Fruit fly (Drosophila melanogaster) whole organism, embryonic: ENCODE data around the gene kud.

Experiments used
- Ada2b ChIP-seq: fragments of 200-800 bp; sonication (Bioruptor generic); IDR thresholded peaks from 2 replicates; pipeline ENCODE4 v1.3.6; 2022; ENCODE audit warnings: missing biosample characterization, missing genetic modification characterization
- Bdp1 ChIP-seq: fragments of 200-800 bp; sonication (Bioruptor generic); optimal IDR thresholded peaks from 3 replicates; lab custom pipeline; 2016; ENCODE audit warnings: missing biosample characterization, missing genetic modification characterization
- CG1024 ChIP-seq: fragments of 200-800 bp; sonication (Bioruptor generic); IDR thresholded peaks from 2 replicates; pipeline ENCODE4 v1.3.6; 2022; ENCODE audit warnings: missing biosample characterization, missing genetic modification characterization
- CG10654 ChIP-seq: fragments of 200-800 bp; sonication (Bioruptor generic); optimal IDR thresholded peaks from 2 replicates; lab custom pipeline; 2016; ENCODE audit warnings: missing biosample characterization, missing genetic modification characterization
- CG11398 ChIP-seq: fragments of 200-800 bp; sonication (Bioruptor generic); optimal IDR thresholded peaks from 2 replicates; lab custom pipeline; 2016; ENCODE audit warnings: missing biosample characterization, missing genetic modification characterization
- CG11723 ChIP-seq: fragments of 200-800 bp; sonication (Bioruptor generic); optimal IDR thresholded peaks from 2 replicates; lab custom pipeline; 2017; ENCODE audit warnings: missing biosample characterization, mild to moderate bottlenecking, missing genetic modification characterization
- CG12299 ChIP-seq: fragments of 200-800 bp; sonication (Bioruptor generic); optimal IDR thresholded peaks from 2 replicates; lab custom pipeline; 2018; ENCODE audit warnings: missing biosample characterization, mild to moderate bottlenecking, missing genetic modification characterization
- CG12659 ChIP-seq: fragments of 200-800 bp; sonication (Bioruptor generic); optimal IDR thresholded peaks from 3 replicates; lab custom pipeline; 2017; ENCODE audit warnings: mild to moderate bottlenecking, missing biosample characterization, missing genetic modification reagents, missing genetic modification characterization
- CG13287 ChIP-seq: fragments of 200-800 bp; sonication (Bioruptor generic); IDR thresholded peaks from 2 replicates; pipeline ENCODE4 v1.3.6; 2022; ENCODE audit warnings: missing biosample characterization, missing genetic modification characterization; ENCODE audit not compliant: partially characterized antibody
- CG14014 ChIP-seq: fragments of 200-800 bp; sonication (Bioruptor generic); IDR thresholded peaks from 2 replicates; pipeline ENCODE4 v1.3.6; 2022; ENCODE audit warnings: missing biosample characterization, missing genetic modification characterization
- CG14710 ChIP-seq: fragments of 200-800 bp; sonication (Bioruptor generic); optimal IDR thresholded peaks from 3 replicates; lab custom pipeline; 2019; ENCODE audit warnings: missing biosample characterization, mild to moderate bottlenecking, missing genetic modification characterization, moderate library complexity
- CG15479 ChIP-seq: fragments of 200-800 bp; sonication (Bioruptor generic); optimal IDR thresholded peaks from 3 replicates; lab custom pipeline; 2019; ENCODE audit warnings: missing biosample characterization, mild to moderate bottlenecking, missing genetic modification characterization, moderate library complexity
- CG15601 ChIP-seq: fragments of 200-800 bp; sonication (Bioruptor generic); optimal IDR thresholded peaks from 3 replicates; lab custom pipeline; 2019; ENCODE audit warnings: missing biosample characterization, mild to moderate bottlenecking, missing genetic modification characterization, moderate library complexity
- CG16815 ChIP-seq: fragments of 200-800 bp; sonication (Bioruptor generic); optimal IDR thresholded peaks from 3 replicates; lab custom pipeline; 2017; ENCODE audit warnings: missing biosample characterization, mild to moderate bottlenecking, missing genetic modification characterization
- CG17912 ChIP-seq: fragments of 200-800 bp; sonication (Bioruptor generic); optimal IDR thresholded peaks from 2 replicates; lab custom pipeline; 2018; ENCODE audit warnings: missing biosample characterization, mild to moderate bottlenecking, missing genetic modification characterization
- CG18011 ChIP-seq: fragments of 200-800 bp; sonication (Bioruptor generic); optimal IDR thresholded peaks from 2 replicates; lab custom pipeline; 2017; ENCODE audit warnings: missing biosample characterization, missing genetic modification characterization, mild to moderate bottlenecking, moderate library complexity, missing genotype
- CG18476 ChIP-seq: fragments of 200-800 bp; sonication (Bioruptor generic); optimal IDR thresholded peaks from 2 replicates; lab custom pipeline; 2016; ENCODE audit warnings: missing biosample characterization, mild to moderate bottlenecking, missing genetic modification characterization
- CG2129 ChIP-seq: fragments of 200-800 bp; sonication (Bioruptor generic); IDR thresholded peaks from 2 replicates; pipeline ENCODE4 v1.3.6; 2022; ENCODE audit warnings: missing biosample characterization, missing genetic modification characterization; ENCODE audit not compliant: partially characterized antibody
- CG2712 ChIP-seq: fragments of 200-800 bp; optimal IDR thresholded peaks from 3 replicates; lab custom pipeline; 2019; ENCODE audit warnings: missing biosample characterization, mild to moderate bottlenecking, missing genetic modification characterization, moderate library complexity
- CG30403 ChIP-seq: fragments of 200-800 bp; sonication (Bioruptor generic); optimal IDR thresholded peaks from 3 replicates; lab custom pipeline; 2016; ENCODE audit warnings: missing biosample characterization, missing genetic modification characterization
- CG32532 ChIP-seq: fragments of 200-800 bp; sonication (Bioruptor generic); IDR thresholded peaks from 2 replicates; pipeline ENCODE4 v1.3.6; 2022; ENCODE audit warnings: missing biosample characterization, missing genetic modification characterization
- CG34376 ChIP-seq: fragments of 200-800 bp; sonication (Bioruptor generic); optimal IDR thresholded peaks from 2 replicates; lab custom pipeline; 2018; ENCODE audit warnings: missing biosample characterization, mild to moderate bottlenecking, missing genetic modification characterization
- CG4360 ChIP-seq: fragments of 200-800 bp; sonication (Bioruptor generic); IDR thresholded peaks from 2 replicates; pipeline ENCODE4 v1.3.6; 2022; ENCODE audit warnings: missing biosample characterization, missing genetic modification characterization
- CG4424 ChIP-seq: fragments of 200-800 bp; sonication (Bioruptor generic); optimal IDR thresholded peaks from 3 replicates; lab custom pipeline; 2016; ENCODE audit warnings: missing biosample characterization, missing genetic modification characterization
- CG7745 ChIP-seq: fragments of 200-800 bp; sonication (Bioruptor generic); optimal IDR thresholded peaks from 2 replicates; lab custom pipeline; 2018; ENCODE audit warnings: missing biosample characterization, mild to moderate bottlenecking, missing genetic modification characterization, moderate library complexity
- Dfd ChIP-seq, 2 experiments: fragments of >200 bp; optimal IDR thresholded peaks; 2 replicates each; lab custom pipeline; 2017; ENCODE audit warnings: missing biosample characterization in 2 of 2, missing genetic modification characterization in 2 of 2
- Dll ChIP-seq: fragments of 200-800 bp; sonication (Bioruptor generic); IDR thresholded peaks from 4 replicates; pipeline ENCODE4 v1.3.6; 2022; ENCODE audit warnings: missing biosample characterization, missing genetic modification characterization; ENCODE audit not compliant: partially characterized antibody
- Gug ChIP-seq: fragments of 200-800 bp; sonication (Bioruptor generic); IDR thresholded peaks from 4 replicates; pipeline ENCODE4 v1.3.6; 2022; ENCODE audit warnings: missing biosample characterization, missing genetic modification characterization
- HLH4C ChIP-seq: fragments of 200-800 bp; sonication (Bioruptor generic); IDR thresholded peaks from 3 replicates; pipeline ENCODE4 v1.3.6; 2022; ENCODE audit warnings: missing biosample characterization, missing genetic modification characterization; ENCODE audit not compliant: partially characterized antibody
- Hand ChIP-seq: fragments of 200-800 bp; sonication (Bioruptor generic); optimal IDR thresholded peaks from 2 replicates; lab custom pipeline; 2017; ENCODE audit warnings: mild to moderate bottlenecking, missing biosample characterization, missing genetic modification reagents, missing genetic modification characterization
- Hr51 ChIP-seq, 2 experiments: fragments of 200-800 bp; sonication (Bioruptor generic); optimal IDR thresholded peaks; 2 replicates in 1 of 2; 3 replicates in 1 of 2; lab custom pipeline; 2016 to 2018; ENCODE audit warnings: missing biosample characterization in 2 of 2, missing genetic modification characterization in 2 of 2, mild to moderate bottlenecking in 1 of 2, moderate library complexity in 1 of 2
- Myb ChIP-seq: fragments of 200-800 bp; sonication (Bioruptor generic); optimal IDR thresholded peaks from 2 replicates; lab custom pipeline; 2016; ENCODE audit warnings: missing biosample characterization, missing genetic modification characterization
- NFAT ChIP-seq: fragments of 200-800 bp; sonication (Bioruptor generic); IDR thresholded peaks from 2 replicates; pipeline ENCODE4 v1.3.6; 2022; ENCODE audit warnings: missing biosample characterization, missing genetic modification characterization
- Pdp1 ChIP-seq, 2 experiments: fragments of 200-800 bp; sonication (Bioruptor generic); optimal IDR thresholded peaks; 3 replicates each; lab custom pipeline; 2016; ENCODE audit warnings: missing biosample characterization in 2 of 2, missing genetic modification characterization in 2 of 2, mild to moderate bottlenecking in 1 of 2, moderate library complexity in 1 of 2
- Rx ChIP-seq: fragments of 200-800 bp; sonication (Bioruptor generic); IDR thresholded peaks from 2 replicates; pipeline ENCODE4 v1.3.6; 2022; ENCODE audit warnings: missing biosample characterization, missing genetic modification characterization
- corto ChIP-seq: fragments of 200-800 bp; sonication (Bioruptor generic); optimal IDR thresholded peaks from 2 replicates; lab custom pipeline; 2016; ENCODE audit warnings: missing biosample characterization, mild to moderate bottlenecking, missing genetic modification characterization, moderate library complexity
- ems ChIP-seq: fragments of 200-800 bp; sonication (Bioruptor generic); optimal IDR thresholded peaks from 3 replicates; lab custom pipeline; 2016; ENCODE audit warnings: missing biosample characterization, missing genetic modification characterization
- gce ChIP-seq: fragments of 200-800 bp; sonication (Bioruptor generic); IDR thresholded peaks from 3 replicates; pipeline ENCODE4 v1.3.6; 2022; ENCODE audit warnings: missing biosample characterization, missing genetic modification characterization
- hth ChIP-seq: fragments of >200 bp; optimal IDR thresholded peaks from 2 replicates; lab custom pipeline; 2017; ENCODE audit warnings: inconsistent platforms
- ind ChIP-seq: fragments of 200-800 bp; sonication (Bioruptor generic); optimal IDR thresholded peaks from 3 replicates; lab custom pipeline; 2016; ENCODE audit warnings: missing biosample characterization, missing genetic modification characterization
- insv ChIP-seq, 2 experiments: fragments of 200-800 bp; sonication (Bioruptor generic); optimal IDR thresholded peaks; 3 replicates each; lab custom pipeline; 2016 to 2018; ENCODE audit warnings: missing biosample characterization in 2 of 2, missing genetic modification characterization in 2 of 2
- knrl ChIP-seq: fragments of 200-800 bp; sonication (Bioruptor generic); IDR thresholded peaks from 3 replicates; pipeline ENCODE4 v1.3.6; 2022; ENCODE audit warnings: missing biosample characterization, missing genetic modification characterization; ENCODE audit not compliant: partially characterized antibody
- lbe ChIP-seq: fragments of 200-800 bp; sonication (Bioruptor generic); optimal IDR thresholded peaks from 2 replicates; lab custom pipeline; 2016; ENCODE audit warnings: missing biosample characterization, mild to moderate bottlenecking, missing genetic modification characterization
- luna ChIP-seq: fragments of 200-800 bp; sonication (Bioruptor generic); optimal IDR thresholded peaks from 2 replicates; lab custom pipeline; 2016; ENCODE audit warnings: missing biosample characterization, missing genetic modification characterization
- tin ChIP-seq: fragments of 200-800 bp; sonication (Bioruptor generic); optimal IDR thresholded peaks from 3 replicates; lab custom pipeline; 2016; ENCODE audit warnings: missing biosample characterization, missing genetic modification characterization
- tna ChIP-seq: fragments of 200-800 bp; sonication (Bioruptor generic); IDR thresholded peaks from 2 replicates; pipeline ENCODE4 v1.3.6; 2022; ENCODE audit warnings: missing biosample characterization, missing genetic modification characterization; ENCODE audit not compliant: partially characterized antibody
- trem ChIP-seq: fragments of 200-800 bp; optimal IDR thresholded peaks from 3 replicates; lab custom pipeline; 2019; ENCODE audit warnings: missing biosample characterization, mild to moderate bottlenecking, missing genetic modification characterization, moderate library complexity
- tup ChIP-seq: fragments of 200-800 bp; sonication (Bioruptor generic); optimal IDR thresholded peaks from 2 replicates; lab custom pipeline; 2016; ENCODE audit warnings: missing biosample characterization, mild to moderate bottlenecking, missing genetic modification characterization, moderate library complexity
- usp ChIP-seq: fragments of >200 bp; optimal IDR thresholded peaks from 2 replicates; lab custom pipeline; 2017; ENCODE audit warnings: missing biosample characterization, missing genetic modification characterization
- zen ChIP-seq: fragments of 200-800 bp; sonication (Bioruptor generic); optimal IDR thresholded peaks from 3 replicates; lab custom pipeline; 2018; ENCODE audit warnings: missing biosample characterization, mild to moderate bottlenecking, missing genetic modification characterization, moderate library complexity

The kud gene

DNA sequence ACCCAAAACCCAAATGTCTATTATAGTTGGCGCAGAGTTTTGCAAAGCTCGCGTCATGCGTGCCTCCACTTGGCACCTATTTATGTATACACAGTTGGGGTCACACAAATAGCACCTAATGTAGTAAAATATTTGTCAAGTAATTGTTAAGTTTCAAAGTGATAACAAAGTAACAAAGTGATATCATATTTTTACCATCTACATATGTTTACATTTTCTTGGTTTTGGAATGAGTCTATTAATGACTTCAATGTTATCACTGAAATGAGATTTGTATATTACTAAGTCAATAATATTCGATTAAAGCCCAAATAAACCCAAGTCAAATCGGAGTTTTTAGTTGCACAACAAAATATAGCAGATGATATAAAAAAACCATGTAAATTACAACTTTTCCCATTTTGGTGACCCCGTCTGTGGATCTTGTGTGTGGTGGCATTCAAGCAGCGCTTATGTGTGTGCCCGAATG, 27.7 kb upstream of the kud start (continued):
- TF ChIP-seq hth (lab: Kevin White, UChicago) (no peak), CG4360 (GFP tag; lab: Robert Waterston, UW) (no peak), CG11723 (GFP tag; lab: Kevin White, UChicago) (peak; percentile 52), tin (GFP tag; lab: Kevin White, UChicago) (peak; percentile 48), Bdp1 (GFP tag; lab: Kevin White, UChicago) (no peak), usp (no peak), lbe (no peak), CG32532 (GFP tag; lab: Robert Waterston, UW) (peak; percentile 54; the same call in 1 of the 2 replicates), CG30403 (GFP tag; lab: Kevin White, UChicago) (peak; percentile 74), tna (GFP tag; lab: Robert Waterston, UW) (no peak), Rx (GFP tag; lab: Robert Waterston, UW) (peak; percentile 37; the same call in 1 of the 2 replicates), CG15601 (peak; percentile 51), CG1024 (no peak), CG12659 (GFP tag; lab: Kevin White, UChicago) (peak; percentile 87), CG17912 (GFP tag; lab: Kevin White, UChicago) (no peak), Dll (no peak), CG14014 (GFP tag; lab: Robert Waterston, UW) (peak; percentile 17; the same call in 1 of the 2 replicates), CG18011 (GFP tag; lab: Kevin White, UChicago) (peak; percentile 33), Hr51 (GFP tag; optimal IDR thresholded peaks at IDR 0.05; lab: Kevin White, UChicago) (peak; percentile 19 to 88), insv (GFP tag; optimal IDR thresholded peaks at IDR 0.05; lab: Kevin White, UChicago) (peak in 1 of 2 experiments; percentile 33), HLH4C (no peak), trem (tag; lab: Kevin White, UChicago) (peak; percentile 43), zen (tag; lab: Kevin White, UChicago) (peak; percentile 30), CG4424 (GFP tag; lab: Kevin White, UChicago) (peak; percentile 54), CG11398 (GFP tag; lab: Kevin White, UChicago) (peak; percentile 30), CG13287 (no peak), ems (GFP tag; lab: Kevin White, UChicago) (peak; percentile 18), knrl (GFP tag; lab: Robert Waterston, UW) (no peak), Dfd (GFP tag; optimal IDR thresholded peaks at IDR 0.05; lab: Kevin White, UChicago) (no peak), corto (no peak), tup (GFP tag; lab: Kevin White, UChicago) (no peak), CG34376 (GFP tag; lab: Kevin White, UChicago) (peak; percentile 31), NFAT (GFP tag; lab: Robert Waterston, UW) (no peak), CG15479 (GFP tag; lab: Kevin White, UChicago) (no peak), CG14710 (peak; percentile 34), Myb (GFP tag; lab: Kevin White, UChicago) (peak; percentile 53), CG16815 (GFP tag; lab: Kevin White, UChicago) (peak; percentile 41), ind (peak; percentile 64), CG10654 (GFP tag; lab: Kevin White, UChicago) (peak; percentile 38), Hand (peak; percentile 40), gce (GFP tag; lab: Robert Waterston, UW) (0 out of 3 replicates have a peak, but pooled peaks have one; percentile 18), CG18476 (GFP tag; lab: Kevin White, UChicago) (peak; percentile 59), CG2712 (peak; percentile 78), Gug (GFP tag; lab: Robert Waterston, UW) (peak; percentile 8; the same call in 1 of the 4 replicates), Pdp1 (GFP tag; optimal IDR thresholded peaks at IDR 0.05; lab: Kevin White, UChicago) (peak; percentile 44 to 55), CG7745 (tag; lab: Kevin White, UChicago) (no peak), CG12299 (peak; percentile 73), CG2129 (GFP tag; lab: Robert Waterston, UW) (no peak), Ada2b (peak; percentile 27; the same call in 1 of the 2 replicates), luna (GFP tag; lab: Kevin White, UChicago) (no peak)
